Fruit fly (Drosophila melanogaster) whole organism, wandering third instar larva: ENCODE data around the gene CG42876.
A peak's percentile ranks its signal among the peaks of the same experiment; 100 is the strongest.

ENCODE experiments used
- Abd-B ChIP-seq: fragments of >200 bp; optimal IDR thresholded peaks from 2 replicates; lab custom pipeline; 2017; ENCODE audit warnings: missing biosample characterization, missing genetic modification characterization
- CG32264 ChIP-seq: fragments of 200-800 bp; sonication (Bioruptor generic); optimal IDR thresholded peaks from 2 replicates; lab custom pipeline; 2016; ENCODE audit warnings: missing biosample characterization, missing genetic modification characterization
- CG9705 ChIP-seq: fragments of 200-800 bp; sonication (Bioruptor generic); optimal IDR thresholded peaks from 2 replicates; lab custom pipeline; 2018; ENCODE audit warnings: missing biosample characterization, mild to moderate bottlenecking, missing genetic modification characterization
- CrebA ChIP-seq: fragments of 200-800 bp; sonication (Bioruptor generic); optimal IDR thresholded peaks from 2 replicates; lab custom pipeline; 2016; ENCODE audit warnings: missing biosample characterization, mild to moderate bottlenecking, missing genetic modification characterization, borderline replicate concordance
- Dfd ChIP-seq: fragments of >200 bp; optimal IDR thresholded peaks from 2 replicates; lab custom pipeline; 2017; ENCODE audit warnings: missing biosample characterization, missing genetic modification characterization
- Dif ChIP-seq: fragments of 200-275, 200-300 bp; sonication (Bioruptor generic); optimal IDR thresholded peaks from 2 replicates; lab custom pipeline; 2018; ENCODE audit warnings: missing biosample characterization, missing genetic modification characterization; ENCODE audit not compliant: partially characterized antibody
- GATAd ChIP-seq: sonication (Bioruptor generic); optimal IDR thresholded peaks from 2 replicates; lab custom pipeline; 2016; ENCODE audit warnings: missing biosample characterization, missing genetic modification characterization
- HLH106 ChIP-seq: fragments of 200-800 bp; optimal IDR thresholded peaks from 3 replicates; lab custom pipeline; 2019; ENCODE audit warnings: missing biosample characterization, mild to moderate bottlenecking, missing genetic modification characterization, moderate library complexity
- Hnf4 ChIP-seq: fragments of 200-800 bp; sonication (Bioruptor generic); optimal IDR thresholded peaks from 2 replicates; lab custom pipeline; 2016; ENCODE audit warnings: missing biosample characterization, mild to moderate bottlenecking, missing genetic modification characterization
- Hr78 ChIP-seq: fragments of >200 bp; optimal IDR thresholded peaks from 2 replicates; lab custom pipeline; 2017; ENCODE audit warnings: missing biosample characterization, missing genetic modification characterization
- Hr83 ChIP-seq: fragments of 200-300 bp; sonication (Bioruptor generic); optimal IDR thresholded peaks from 2 replicates; lab custom pipeline; 2016; ENCODE audit warnings: missing biosample characterization, mild to moderate bottlenecking, missing genetic modification characterization, moderate library complexity; ENCODE audit not compliant: poor library complexity, severe bottlenecking
- Jra ChIP-seq: sonication (Bioruptor generic); optimal IDR thresholded peaks from 2 replicates; lab custom pipeline; 2016; ENCODE audit warnings: missing biosample characterization, missing genetic modification characterization
- Mio ChIP-seq: sonication (Bioruptor generic); optimal IDR thresholded peaks from 2 replicates; lab custom pipeline; 2016; ENCODE audit warnings: missing biosample characterization, missing genetic modification characterization
- Myc ChIP-seq: fragments of >200 bp; optimal IDR thresholded peaks from 2 replicates; lab custom pipeline; 2017
- N ChIP-seq: fragments of >200 bp; optimal IDR thresholded peaks from 2 replicates; lab custom pipeline; 2018; ENCODE audit warnings: missing biosample characterization, missing external identifiers, missing genetic modification characterization
- OdsH ChIP-seq: fragments of 200-800 bp; sonication (Bioruptor generic); optimal IDR thresholded peaks from 2 replicates; lab custom pipeline; 2016; ENCODE audit warnings: missing biosample characterization, mild to moderate bottlenecking, missing genetic modification characterization
- Rel ChIP-seq, 2 experiments: fragments of 200-800 bp; sonication (Bioruptor generic) in 1 of 2; optimal IDR thresholded peaks; 2 replicates in 1 of 2; 3 replicates in 1 of 2; lab custom pipeline; 2016 to 2019; ENCODE audit warnings: mild to moderate bottlenecking in 2 of 2, missing biosample characterization in 2 of 2, missing genetic modification characterization in 2 of 2, moderate library complexity in 1 of 2
- Sp1 ChIP-seq: fragments of 200-800 bp; sonication (Bioruptor generic); optimal IDR thresholded peaks from 3 replicates; lab custom pipeline; 2019; ENCODE audit warnings: missing biosample characterization, mild to moderate bottlenecking, missing genetic modification characterization, moderate library complexity
- Vsx2 ChIP-seq: fragments of 200-300, 225-300 bp; sonication (Bioruptor generic); optimal IDR thresholded peaks from 2 replicates; lab custom pipeline; 2018; ENCODE audit warnings: missing biosample characterization, missing genetic modification characterization; ENCODE audit not compliant: partially characterized antibody
- br ChIP-seq: fragments of 200-800 bp; sonication (Bioruptor generic); optimal IDR thresholded peaks from 2 replicates; lab custom pipeline; 2016; ENCODE audit warnings: missing biosample characterization, missing genetic modification characterization
- brk ChIP-seq: fragments of 200-800 bp; sonication (Bioruptor generic); optimal IDR thresholded peaks from 2 replicates; lab custom pipeline; 2016; ENCODE audit warnings: missing biosample characterization, mild to moderate bottlenecking, missing genetic modification characterization
- dl ChIP-seq, 2 experiments: fragments of 175-275, 200-275 bp in 1 of 2; fragments of 200-275 bp in 1 of 2; sonication (Bioruptor generic); optimal IDR thresholded peaks; lab custom pipeline; 2018; ENCODE audit warnings: mild to moderate bottlenecking in 2 of 2, missing biosample characterization in 2 of 2, missing genetic modification characterization in 2 of 2, moderate library complexity in 2 of 2; ENCODE audit not compliant: partially characterized antibody in 2 of 2, insufficient read depth in 1 of 2
- dmrt93B ChIP-seq: fragments of 200-800 bp; sonication (Bioruptor generic); optimal IDR thresholded peaks from 2 replicates; lab custom pipeline; 2018; ENCODE audit warnings: missing biosample characterization, mild to moderate bottlenecking, missing genetic modification characterization
- dsf ChIP-seq: sonication (Bioruptor generic); optimal IDR thresholded peaks from 2 replicates; lab custom pipeline; 2016; ENCODE audit warnings: missing biosample characterization, missing genetic modification characterization, borderline replicate concordance
- ey ChIP-seq: fragments of 200-800 bp; sonication (Bioruptor generic); optimal IDR thresholded peaks from 2 replicates; lab custom pipeline; 2016; ENCODE audit warnings: missing biosample characterization, missing genetic modification characterization
- foxo ChIP-seq, 2 experiments: fragments of 200-800 bp; sonication (Bioruptor generic); optimal IDR thresholded peaks; 2 replicates in 1 of 2; 3 replicates in 1 of 2; lab custom pipeline; 2016 to 2017; ENCODE audit warnings: missing biosample characterization in 2 of 2, missing genetic modification characterization in 2 of 2
- fru ChIP-seq: fragments of 200-800 bp; sonication (Bioruptor generic); optimal IDR thresholded peaks from 3 replicates; lab custom pipeline; 2016; ENCODE audit warnings: missing biosample characterization, mild to moderate bottlenecking, missing genetic modification characterization
- h ChIP-seq: fragments of 200-800 bp; sonication (Bioruptor generic); optimal IDR thresholded peaks from 3 replicates; lab custom pipeline; 2016; ENCODE audit warnings: missing biosample characterization, mild to moderate bottlenecking, missing genetic modification characterization
- jim ChIP-seq: fragments of 175-275, 200-325 bp; sonication (Bioruptor generic); optimal IDR thresholded peaks from 2 replicates; lab custom pipeline; 2016; ENCODE audit warnings: missing biosample characterization, mild to moderate bottlenecking, missing genetic modification characterization
- lola ChIP-seq: fragments of >200 bp; optimal IDR thresholded peaks from 2 replicates; lab custom pipeline; 2017; ENCODE audit warnings: missing biosample characterization, missing genetic modification characterization
- pan ChIP-seq: fragments of >200 bp; optimal IDR thresholded peaks from 2 replicates; lab custom pipeline; 2017
- psq ChIP-seq: fragments of 200-800 bp; sonication (Bioruptor generic); optimal IDR thresholded peaks from 3 replicates; lab custom pipeline; 2017; ENCODE audit warnings: missing biosample characterization, mild to moderate bottlenecking, missing genetic modification characterization, moderate library complexity
- rgr ChIP-seq: fragments of 200-800 bp; sonication (Bioruptor generic); optimal IDR thresholded peaks from 3 replicates; lab custom pipeline; 2016; ENCODE audit warnings: missing biosample characterization, mild to moderate bottlenecking, missing genetic modification characterization
- sage ChIP-seq: fragments of 200-800 bp; sonication (Bioruptor generic); optimal IDR thresholded peaks from 2 replicates; lab custom pipeline; 2016; ENCODE audit warnings: missing biosample characterization, mild to moderate bottlenecking, missing genetic modification characterization
- sv ChIP-seq: fragments of 200-800 bp; sonication (Bioruptor generic); optimal IDR thresholded peaks from 3 replicates; lab custom pipeline; 2016; ENCODE audit warnings: missing biosample characterization, missing genetic modification characterization
- tai ChIP-seq: sonication (Bioruptor generic); optimal IDR thresholded peaks from 2 replicates; lab custom pipeline; 2016; ENCODE audit warnings: missing biosample characterization, missing genetic modification characterization
- usp ChIP-seq: fragments of >200 bp; optimal IDR thresholded peaks from 2 replicates; lab custom pipeline; 2017; ENCODE audit warnings: missing biosample characterization, missing genetic modification characterization
- woc ChIP-seq: sonication (Bioruptor generic); optimal IDR thresholded peaks from 2 replicates; lab custom pipeline; 2016; ENCODE audit warnings: missing biosample characterization, mild to moderate bottlenecking, missing genetic modification characterization

The CG42876 gene

dm6 chr2L:15763401-15763800 is 48.5 kb downstream of the CG42876 start:
- TF ChIP-seq Abd-B (GFP tag; lab: Kevin White, UChicago) (no peak), Hr83 (GFP tag; lab: Kevin White, UChicago) (no peak), Hr78 (GFP tag; lab: Kevin White, UChicago) (no peak), dl (GFP tag; optimal IDR thresholded peaks at IDR 0.05; lab: Kevin White, UChicago; ENCODE audit: insufficient read depth in 1 of 2, partially characterized antibody in 2 of 2) (no peak)

dm6 chr2L:15762466-15762865 is 49.5 kb downstream of the CG42876 start, which contains the start of gene Gli:
TSS of gene Gli (minus strand) at chr2L:15762758.
- TF ChIP-seq rgr (GFP tag; lab: Kevin White, UChicago) (no peak), h (GFP tag; lab: Kevin White, UChicago) (no peak), jim (GFP tag; lab: Kevin White, UChicago) (peak; percentile 52), Jra (GFP tag; lab: Kevin White, UChicago) (peak; percentile 52), CG9705 (GFP tag; lab: Kevin White, UChicago) (no peak), dl (GFP tag; optimal IDR thresholded peaks at IDR 0.05; lab: Kevin White, UChicago; ENCODE audit: insufficient read depth in 1 of 2, partially characterized antibody in 2 of 2) (peak in 1 of 2 experiments; percentile 78), Vsx2 (GFP tag; lab: Kevin White, UChicago) (peak; percentile 89), GATAd (GFP tag; lab: Kevin White, UChicago) (no peak), br (GFP tag; lab: Kevin White, UChicago) (no peak), Rel (GFP tag; optimal IDR thresholded peaks at IDR 0.05; lab: Kevin White, UChicago) (no peak), Rel (tag; optimal IDR thresholded peaks at IDR 0.05; lab: Kevin White, UChicago) (peak; percentile 63), Hr78 (GFP tag; lab: Kevin White, UChicago) (no peak), dsf (no peak), tai (GFP tag; lab: Kevin White, UChicago) (no peak), fru (GFP tag; lab: Kevin White, UChicago) (no peak), Myc (lab: Kevin White, UChicago) (no peak), Mio (no peak), usp (GFP tag; lab: Kevin White, UChicago) (no peak), Hr83 (GFP tag; lab: Kevin White, UChicago) (peak; percentile 49), OdsH (GFP tag; lab: Kevin White, UChicago) (no peak), foxo (GFP tag; optimal IDR thresholded peaks at IDR 0.05; lab: Kevin White, UChicago) (peak in 1 of 2 experiments; percentile 55), Sp1 (GFP tag; lab: Kevin White, UChicago) (no peak), dmrt93B (GFP tag; lab: Kevin White, UChicago) (no peak), Dfd (GFP tag; lab: Kevin White, UChicago) (no peak), pan (lab: Kevin White, UChicago) (no peak), sv (GFP tag; lab: Kevin White, UChicago) (no peak), CrebA (no peak), N (GFP tag; lab: Kevin White, UChicago) (peak; percentile 65), psq (GFP tag; lab: Kevin White, UChicago) (no peak), ey (GFP tag; lab: Kevin White, UChicago) (no peak), Hnf4 (GFP tag; lab: Kevin White, UChicago) (no peak), Dif (GFP tag; lab: Kevin White, UChicago) (peak; percentile 76), sage (no peak), woc (GFP tag; lab: Kevin White, UChicago) (no peak)
- TF ChIP-seq, all 38 proteins: peak for 9

- no peak for TF ChIP-seq Myc (lab: Kevin White, UChicago)
- TF ChIP-seq rgr (GFP tag; lab: Kevin White, UChicago) = peak; percentile 85
- TF ChIP-seq ey (GFP tag; lab: Kevin White, UChicago) = peak; percentile 74
- TF ChIP-seq Jra (GFP tag; lab: Kevin White, UChicago) = peak; percentile 62
- peak; percentile 66 for TF ChIP-seq Hr83 (GFP tag; lab: Kevin White, UChicago)
- TF ChIP-seq sage = peak; percentile 66
- peak; percentile 80 for TF ChIP-seq OdsH (GFP tag; lab: Kevin White, UChicago)
- TF ChIP-seq Hnf4 (GFP tag; lab: Kevin White, UChicago) = peak; percentile 5
- peak; percentile 88 for TF ChIP-seq Sp1 (GFP tag; lab: Kevin White, UChicago)
- TF ChIP-seq dmrt93B (GFP tag; lab: Kevin White, UChicago) = peak; percentile 78
- TF ChIP-seq CG32264 (GFP tag; lab: Kevin White, UChicago) = peak; percentile 50
- TF ChIP-seq sv (GFP tag; lab: Kevin White, UChicago) = no peak
- TF ChIP-seq HLH106 (tag; lab: Kevin White, UChicago) = peak; percentile 88
- TF ChIP-seq fru (GFP tag; lab: Kevin White, UChicago) = peak; percentile 67
- peak; percentile 79 for TF ChIP-seq br (GFP tag; lab: Kevin White, UChicago)
- TF ChIP-seq jim (GFP tag; lab: Kevin White, UChicago) = no peak
- no peak for TF ChIP-seq lola (GFP tag; lab: Kevin White, UChicago)
- TF ChIP-seq CG9705 (GFP tag; lab: Kevin White, UChicago) = peak; percentile 33
- TF ChIP-seq h (GFP tag; lab: Kevin White, UChicago) = peak; percentile 90
- peak; percentile 79 for TF ChIP-seq woc (GFP tag; lab: Kevin White, UChicago)
- TF ChIP-seq psq (GFP tag; lab: Kevin White, UChicago) = peak; percentile 85
- peak; percentile 43 for TF ChIP-seq dsf
- no peak for TF ChIP-seq CrebA
- TF ChIP-seq N (GFP tag; lab: Kevin White, UChicago) = peak; percentile 41
- TF ChIP-seq foxo (GFP tag; optimal IDR thresholded peaks at IDR 0.05; lab: Kevin White, UChicago) = peak in 1 of 2 experiments; percentile 83
- TF ChIP-seq brk = no peak
- TF ChIP-seq Rel (GFP tag; optimal IDR thresholded peaks at IDR 0.05; lab: Kevin White, UChicago) = no peak
- TF ChIP-seq Rel (tag; optimal IDR thresholded peaks at IDR 0.05; lab: Kevin White, UChicago) = peak; percentile 1
Observed at dm6 chr2L:15761409-15762407, 50.2 kb downstream of the CG42876 start.
